Worm (Caenorhabditis elegans) whole organism, early embryonic: ENCODE data around the gene srw-142.

Experiments
- B0310.2 ChIP-seq: sonication (generic microtip); optimal IDR thresholded peaks from 2 replicates; lab custom pipeline; 2016; ENCODE audit warnings: mild to moderate bottlenecking, missing genetic modification characterization, missing compliant biosample characterization
- F13C5.2 ChIP-seq: sonication (generic microtip); optimal IDR thresholded peaks from 2 replicates; lab custom pipeline; 2017; ENCODE audit warnings: mild to moderate bottlenecking, missing genetic modification characterization, inconsistent platforms, missing compliant biosample characterization
- aly-1 ChIP-seq: sonication (generic microtip); optimal IDR thresholded peaks from 2 replicates; lab custom pipeline; 2016; ENCODE audit warnings: missing genetic modification characterization, missing compliant biosample characterization
- ama-1 ChIP-seq: fragments of 150-350 bp; optimal IDR thresholded peaks from 2 replicates; lab custom pipeline; 2014
- ceh-13 ChIP-seq: fragments of 200-800 bp; sonication (Bioruptor generic); optimal IDR thresholded peaks from 2 replicates; lab custom pipeline; 2018; ENCODE audit warnings: mild to moderate bottlenecking, missing genetic modification characterization, missing compliant biosample characterization
- ceh-36 ChIP-seq: sonication (generic microtip); optimal IDR thresholded peaks from 2 replicates; lab custom pipeline; 2016; ENCODE audit warnings: missing genetic modification characterization, inconsistent platforms, missing compliant biosample characterization
- ets-7 ChIP-seq: sonication (generic microtip); optimal IDR thresholded peaks from 2 replicates; lab custom pipeline; 2016; ENCODE audit warnings: missing genotype, missing genetic modification characterization, missing compliant biosample characterization
- flt-1 ChIP-seq: fragments of 200-800 bp; sonication (Bioruptor generic); IDR thresholded peaks from 2 replicates; pipeline ENCODE4 v1.3.6; 2022; ENCODE audit warnings: missing genetic modification characterization, missing compliant biosample characterization
- hmbx-1 ChIP-seq: sonication (generic microtip); optimal IDR thresholded peaks from 2 replicates; lab custom pipeline; 2016; ENCODE audit warnings: mild to moderate bottlenecking, missing genetic modification characterization, missing compliant biosample characterization
- hmg-4 ChIP-seq: fragments of 200-800 bp; sonication (Bioruptor generic); optimal IDR thresholded peaks from 2 replicates; lab custom pipeline; 2018; ENCODE audit warnings: mild to moderate bottlenecking, missing genetic modification characterization, missing compliant biosample characterization
- hnd-1 ChIP-seq: sonication (generic microtip); optimal IDR thresholded peaks from 2 replicates; lab custom pipeline; 2016; ENCODE audit warnings: missing genetic modification characterization, missing compliant biosample characterization
- pes-1 ChIP-seq: fragments of 200-800 bp; sonication (Bioruptor generic); IDR thresholded peaks from 2 replicates; pipeline ENCODE4 v1.3.6; 2022; ENCODE audit warnings: missing genetic modification reagents, missing genetic modification characterization, missing compliant biosample characterization
- scrt-1 ChIP-seq: fragments of 200-800 bp; sonication (Bioruptor generic); IDR thresholded peaks from 2 replicates; pipeline ENCODE4 v1.3.6; 2022; ENCODE audit warnings: missing genetic modification characterization, missing compliant biosample characterization
- sea-1 ChIP-seq: fragments of 200-800 bp; sonication (Bioruptor generic); conservative IDR thresholded peaks from 2 replicates; pipeline ENCODE4 v1.3.6; 2022; ENCODE audit warnings: missing genetic modification characterization, missing compliant biosample characterization
- tbx-11 ChIP-seq: fragments of 200-800 bp; sonication (Bioruptor generic); IDR thresholded peaks from 2 replicates; pipeline ENCODE4 v1.3.6; 2022; ENCODE audit warnings: missing genetic modification characterization, missing compliant biosample characterization
- tbx-37 ChIP-seq: fragments of 200-800 bp; sonication (Bioruptor generic); conservative IDR thresholded peaks from 2 replicates; pipeline ENCODE4 v1.3.6; 2022; ENCODE audit warnings: missing genetic modification reagents, missing genetic modification characterization, missing compliant biosample characterization
- tra-4 ChIP-seq: sonication (generic microtip); optimal IDR thresholded peaks from 2 replicates; lab custom pipeline; 2017; ENCODE audit warnings: missing genetic modification characterization, missing compliant biosample characterization

Gene srw-142

DNA sequence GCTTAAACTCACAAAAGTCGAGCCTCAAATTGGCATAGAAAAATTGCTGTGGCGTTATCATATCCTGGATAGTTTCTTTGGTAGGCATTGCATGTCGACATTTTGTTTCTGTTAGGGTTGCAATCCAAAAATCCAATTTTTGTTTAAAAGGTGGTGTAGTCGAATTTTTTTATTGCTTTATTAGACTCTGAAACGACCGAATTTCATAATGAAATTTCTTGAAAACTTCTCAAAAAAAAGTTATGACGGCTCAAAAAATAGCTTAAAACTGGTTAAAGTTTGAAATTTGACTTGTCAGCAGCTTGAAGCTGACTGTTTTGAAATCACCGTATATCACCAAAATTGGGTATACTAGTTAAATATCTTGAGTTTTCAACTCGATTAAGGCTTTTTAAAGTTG, 16.7 kb downstream of the srw-142 start, which contains the start of gene srw-143:
TSS of gene srw-143 (minus strand) at position 101 of the 400 bp plus-strand sequence.
- TF ChIP-seq tra-4 (no peak), ceh-36 (tag; lab: Kevin White, UChicago) (no peak), hnd-1 (tag; lab: Kevin White, UChicago) (no peak), hmbx-1 (tag; lab: Kevin White, UChicago) (no peak), tbx-37 (GFP tag; lab: Robert Waterston, UW) (no peak), scrt-1 (GFP tag; lab: Robert Waterston, UW) (no peak), F13C5.2 (tag; lab: Kevin White, UChicago) (no peak), B0310.2 (tag; lab: Kevin White, UChicago) (no peak), flt-1 (GFP tag; lab: Robert Waterston, UW) (no peak), aly-1 (tag; lab: Kevin White, UChicago) (no peak), ets-7 (no peak), ama-1 (lab: Kevin White, UChicago) (no peak), ceh-13 (GFP tag; lab: Kevin White, UChicago) (no peak), sea-1 (no peak), hmg-4 (GFP tag; lab: Kevin White, UChicago) (no peak), pes-1 (GFP tag; lab: Robert Waterston, UW) (no peak), tbx-11 (GFP tag; lab: Robert Waterston, UW) (no peak)

DNA sequence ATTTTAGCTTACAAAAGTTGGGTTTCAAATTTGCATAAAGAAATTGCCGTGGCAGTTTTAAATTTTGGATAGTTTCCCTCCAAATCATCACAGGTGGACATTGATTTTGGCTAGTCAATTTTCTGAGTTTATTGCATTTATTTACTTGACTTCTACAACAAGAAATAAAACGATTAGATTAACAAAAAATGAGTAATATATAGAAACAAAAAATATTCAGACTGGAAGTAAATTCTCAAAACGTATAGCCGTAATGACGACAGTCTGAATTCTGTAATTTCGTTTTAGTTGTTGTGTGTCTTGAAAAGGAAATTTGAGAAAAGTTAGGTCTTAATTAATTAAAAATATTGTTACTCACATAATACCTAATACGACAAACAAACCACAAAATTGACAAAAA, 19.6 kb downstream of the srw-142 start, which contains the start of gene srw-141:
TSS of gene srw-141 (minus strand) at position 101 of the 400 bp plus-strand sequence.
- TF ChIP-seq hnd-1 (tag; lab: Kevin White, UChicago) (no peak), B0310.2 (tag; lab: Kevin White, UChicago) (no peak), ceh-13 (GFP tag; lab: Kevin White, UChicago) (no peak), hmbx-1 (tag; lab: Kevin White, UChicago) (no peak), tbx-11 (GFP tag; lab: Robert Waterston, UW) (no peak), ets-7 (no peak), ama-1 (lab: Kevin White, UChicago) (no peak), sea-1 (no peak), flt-1 (GFP tag; lab: Robert Waterston, UW) (no peak)

- no peak for TF ChIP-seq ceh-13 (GFP tag; lab: Kevin White, UChicago)
- no peak for TF ChIP-seq tbx-37 (GFP tag; lab: Robert Waterston, UW)
- TF ChIP-seq F13C5.2 (tag; lab: Kevin White, UChicago): no peak
- TF ChIP-seq aly-1 (tag; lab: Kevin White, UChicago): no peak
- no peak for TF ChIP-seq tbx-11 (GFP tag; lab: Robert Waterston, UW)
- TF ChIP-seq ets-7: no peak
- no peak for TF ChIP-seq pes-1 (GFP tag; lab: Robert Waterston, UW)
- TF ChIP-seq tra-4: no peak
- no peak for TF ChIP-seq hnd-1 (tag; lab: Kevin White, UChicago)
- no peak for TF ChIP-seq hmbx-1 (tag; lab: Kevin White, UChicago)
These were observed 24.0 kb downstream of the srw-142 start, which contains the start of gene srh-247 for ce11 chrV:2934075-2934474. TSS of gene srh-247 (minus strand) at chrV:2934175.

- TF ChIP-seq aly-1 (tag; lab: Kevin White, UChicago) (no peak), scrt-1 (GFP tag; lab: Robert Waterston, UW) (no peak), tbx-37 (GFP tag; lab: Robert Waterston, UW) (no peak), tbx-11 (GFP tag; lab: Robert Waterston, UW) (no peak), pes-1 (GFP tag; lab: Robert Waterston, UW) (no peak), ama-1 (lab: Kevin White, UChicago) (no peak), ceh-13 (GFP tag; lab: Kevin White, UChicago) (no peak), hmbx-1 (tag; lab: Kevin White, UChicago) (no peak), hmg-4 (GFP tag; lab: Kevin White, UChicago) (no peak), sea-1 (no peak), flt-1 (GFP tag; lab: Robert Waterston, UW) (no peak), F13C5.2 (tag; lab: Kevin White, UChicago) (no peak), tra-4 (no peak), ets-7 (no peak), ceh-36 (tag; lab: Kevin White, UChicago) (no peak), B0310.2 (tag; lab: Kevin White, UChicago) (no peak), hnd-1 (tag; lab: Kevin White, UChicago) (no peak)
These were observed 26.9 kb downstream of the srw-142 start, which contains the start of gene C31B8.1 for ce11 chrV:2931252-2931651. TSS of gene C31B8.1 (plus strand) at chrV:2931552.

- TF ChIP-seq scrt-1 (GFP tag; lab: Robert Waterston, UW) (no peak), tra-4 (no peak), tbx-11 (GFP tag; lab: Robert Waterston, UW) (no peak), ceh-36 (tag; lab: Kevin White, UChicago) (no peak), tbx-37 (GFP tag; lab: Robert Waterston, UW) (no peak), hmg-4 (GFP tag; lab: Kevin White, UChicago) (no peak), sea-1 (no peak), flt-1 (GFP tag; lab: Robert Waterston, UW) (no peak), ama-1 (lab: Kevin White, UChicago) (no peak), ets-7 (no peak), hnd-1 (tag; lab: Kevin White, UChicago) (no peak), B0310.2 (tag; lab: Kevin White, UChicago) (no peak), pes-1 (GFP tag; lab: Robert Waterston, UW) (no peak)
These were observed 28.3 kb downstream of the srw-142 start, which contains the start of gene C31B8.16 for ce11 chrV:2929753-2930152. TSS of gene C31B8.16 (plus strand) at chrV:2930053.

DNA sequence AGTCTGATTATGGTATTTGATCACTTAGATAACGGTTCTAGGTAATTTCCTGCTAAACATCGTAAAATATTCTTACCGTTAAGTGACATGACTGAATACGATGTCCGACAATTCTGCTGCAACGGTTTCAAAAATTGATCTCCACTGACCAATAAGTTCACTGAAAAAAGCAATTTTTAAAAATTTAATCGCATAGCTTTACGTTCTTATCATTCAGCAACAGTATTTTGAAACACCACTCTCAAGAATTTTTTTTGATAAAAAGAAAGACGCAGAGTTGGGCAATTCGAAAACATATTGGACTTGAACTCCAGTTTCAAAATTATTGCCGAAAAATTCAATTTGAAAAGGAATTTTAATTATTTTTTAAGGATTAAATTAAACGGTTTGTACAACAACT, 30.5 kb downstream of the srw-142 start, which contains the start of gene C31B8.12:
TSS of gene C31B8.12 (minus strand) at position 101 of the 400 bp plus-strand sequence.
- TF ChIP-seq ceh-13 (GFP tag; lab: Kevin White, UChicago) (no peak), sea-1 (no peak), flt-1 (GFP tag; lab: Robert Waterston, UW) (no peak), F13C5.2 (tag; lab: Kevin White, UChicago) (no peak), hmbx-1 (tag; lab: Kevin White, UChicago) (no peak), hnd-1 (tag; lab: Kevin White, UChicago) (no peak)

DNA sequence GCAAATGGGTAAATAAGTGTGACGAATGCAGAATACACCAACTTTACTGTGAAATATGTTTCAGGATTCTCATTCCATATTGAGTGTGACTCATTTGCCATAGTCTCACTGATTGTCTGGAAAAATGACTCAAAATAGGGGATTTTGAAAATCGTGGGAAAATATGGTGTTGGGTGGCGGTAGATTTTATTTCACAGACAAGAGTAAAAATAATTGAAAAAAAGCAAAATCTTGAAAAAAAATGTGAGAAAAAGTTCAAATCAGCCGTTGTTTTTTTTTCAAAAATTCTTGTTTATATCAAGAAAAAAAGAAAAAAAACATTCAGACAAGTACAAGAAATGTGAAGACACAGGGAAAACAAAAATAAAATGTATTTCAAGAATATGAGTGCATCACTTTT, 35.5 kb downstream of the srw-142 start, which contains the start of gene srh-38:
TSS of gene srh-38 (minus strand) at position 101 of the 400 bp plus-strand sequence.
- TF ChIP-seq ets-7 (no peak), ceh-36 (tag; lab: Kevin White, UChicago) (no peak), scrt-1 (GFP tag; lab: Robert Waterston, UW) (no peak), B0310.2 (tag; lab: Kevin White, UChicago) (no peak), ama-1 (lab: Kevin White, UChicago) (no peak), aly-1 (tag; lab: Kevin White, UChicago) (no peak), sea-1 (no peak), flt-1 (GFP tag; lab: Robert Waterston, UW) (no peak), F13C5.2 (tag; lab: Kevin White, UChicago) (no peak), hmg-4 (GFP tag; lab: Kevin White, UChicago) (no peak), hmbx-1 (tag; lab: Kevin White, UChicago) (no peak), hnd-1 (tag; lab: Kevin White, UChicago) (no peak)
